Fruit fly (Drosophila melanogaster) whole organism, embryonic: Measurements from ENCODE around the gene CG5561.

Experiments
- B-H1 ChIP-seq: fragments of 200-800 bp; sonication (Bioruptor generic); IDR thresholded peaks from 3 replicates; pipeline ENCODE4 v1.3.6; 2022; ENCODE audit warnings: missing biosample characterization, missing genetic modification characterization
- Blimp-1 ChIP-seq: fragments of 200-800 bp; sonication (Bioruptor generic); optimal IDR thresholded peaks from 3 replicates; lab custom pipeline; 2018; ENCODE audit warnings: missing biosample characterization, missing genetic modification characterization, mild to moderate bottlenecking, moderate library complexity, missing genetic modification reagents
- CG10366 ChIP-seq: fragments of 200-800 bp; sonication (Bioruptor generic); IDR thresholded peaks from 2 replicates; pipeline ENCODE4 v1.3.6; 2022; ENCODE audit warnings: missing biosample characterization, missing genetic modification characterization
- CG10959 ChIP-seq: fragments of 200-800 bp; sonication (Bioruptor generic); IDR thresholded peaks from 2 replicates; pipeline ENCODE4 v1.3.6; 2022; ENCODE audit warnings: missing biosample characterization, missing genetic modification characterization
- CG11247 ChIP-seq: fragments of 200-800 bp; sonication (Bioruptor generic); IDR thresholded peaks from 2 replicates; pipeline ENCODE4 v1.3.6; 2022; ENCODE audit warnings: missing biosample characterization, missing genetic modification characterization
- CG11504 ChIP-seq: fragments of 200-800 bp; sonication (Bioruptor generic); optimal IDR thresholded peaks from 3 replicates; lab custom pipeline; 2019; ENCODE audit warnings: missing biosample characterization, mild to moderate bottlenecking, missing genetic modification characterization, moderate library complexity
- CG12236 ChIP-seq: fragments of 200-800 bp; sonication (Bioruptor generic); optimal IDR thresholded peaks from 2 replicates; lab custom pipeline; 2016; ENCODE audit warnings: missing biosample characterization, missing genetic modification characterization
- CG12942 ChIP-seq: fragments of 200-800 bp; sonication (Bioruptor generic); optimal IDR thresholded peaks from 3 replicates; lab custom pipeline; 2016; ENCODE audit warnings: missing biosample characterization, missing genetic modification characterization
- CG14014 ChIP-seq: fragments of 200-800 bp; sonication (Bioruptor generic); IDR thresholded peaks from 2 replicates; pipeline ENCODE4 v1.3.6; 2022; ENCODE audit warnings: missing biosample characterization, missing genetic modification characterization
- CG14441 ChIP-seq: fragments of 200-800 bp; sonication (Bioruptor generic); IDR thresholded peaks from 2 replicates; pipeline ENCODE4 v1.3.6; 2022; ENCODE audit warnings: missing biosample characterization, missing genetic modification characterization
- CG14965 ChIP-seq: fragments of 200-800 bp; sonication (Bioruptor generic); optimal IDR thresholded peaks from 2 replicates; lab custom pipeline; 2016; ENCODE audit warnings: missing biosample characterization, missing genetic modification characterization, borderline replicate concordance
- CG1603 ChIP-seq: fragments of 200-800 bp; sonication (Bioruptor generic); optimal IDR thresholded peaks from 2 replicates; lab custom pipeline; 2019; ENCODE audit warnings: missing biosample characterization, mild to moderate bottlenecking, missing genetic modification characterization, moderate library complexity
- CG18599 ChIP-seq: fragments of 200-800 bp; sonication (Bioruptor generic); optimal IDR thresholded peaks from 3 replicates; lab custom pipeline; 2017; ENCODE audit warnings: missing biosample characterization, missing genetic modification characterization, mild to moderate bottlenecking, moderate library complexity, missing genetic modification reagents
- CG2120 ChIP-seq: fragments of 200-800 bp; sonication (Bioruptor generic); optimal IDR thresholded peaks from 3 replicates; lab custom pipeline; 2016; ENCODE audit warnings: missing biosample characterization, missing genetic modification characterization
- CG31365 ChIP-seq: fragments of 200-800 bp; sonication (Bioruptor generic); optimal IDR thresholded peaks from 2 replicates; lab custom pipeline; 2018; ENCODE audit warnings: missing biosample characterization, mild to moderate bottlenecking, missing genetic modification characterization
- CG32532 ChIP-seq: fragments of 200-800 bp; sonication (Bioruptor generic); IDR thresholded peaks from 2 replicates; pipeline ENCODE4 v1.3.6; 2022; ENCODE audit warnings: missing biosample characterization, missing genetic modification characterization
- CG32767 ChIP-seq: fragments of 200-800 bp; sonication (Bioruptor generic); IDR thresholded peaks from 2 replicates; pipeline ENCODE4 v1.3.6; 2022; ENCODE audit warnings: missing biosample characterization, missing genetic modification characterization
- CG4820 ChIP-seq: fragments of 200-800 bp; sonication (Bioruptor generic); optimal IDR thresholded peaks from 3 replicates; lab custom pipeline; 2016; ENCODE audit warnings: missing biosample characterization, missing genetic modification characterization
- CG5953 ChIP-seq: fragments of 200-800 bp; sonication (Bioruptor generic); IDR thresholded peaks from 2 replicates; pipeline ENCODE4 v1.3.6; 2022; ENCODE audit warnings: missing biosample characterization, missing genetic modification characterization
- CG7357 ChIP-seq: fragments of 200-800 bp; sonication (Bioruptor generic); IDR thresholded peaks from 3 replicates; pipeline ENCODE4 v1.3.6; 2022; ENCODE audit warnings: missing biosample characterization, missing genetic modification characterization
- CG8924 ChIP-seq: fragments of 200-800 bp; optimal IDR thresholded peaks from 3 replicates; lab custom pipeline; 2019; ENCODE audit warnings: missing biosample characterization, mild to moderate bottlenecking, missing genetic modification characterization, moderate library complexity
- CG9437 ChIP-seq: fragments of 200-800 bp; sonication (Bioruptor generic); optimal IDR thresholded peaks from 2 replicates; lab custom pipeline; 2018; ENCODE audit warnings: missing biosample characterization, mild to moderate bottlenecking, missing genetic modification characterization
- CG9817 ChIP-seq: fragments of 200-800 bp; sonication (Bioruptor generic); optimal IDR thresholded peaks from 2 replicates; lab custom pipeline; 2018; ENCODE audit warnings: missing biosample characterization, mild to moderate bottlenecking, missing genetic modification characterization, moderate library complexity
- D ChIP-seq, 2 experiments: fragments of 200-800 bp in 1 of 2; fragments of >200 bp in 1 of 2; sonication (Bioruptor generic) in 1 of 2; optimal IDR thresholded peaks; 2 replicates in 1 of 2; 3 replicates in 1 of 2; lab custom pipeline; 2017; ENCODE audit warnings: mild to moderate bottlenecking in 1 of 2, missing biosample characterization in 1 of 2, missing genetic modification characterization in 1 of 2, missing genetic modification reagents in 1 of 2
- Dref ChIP-seq: fragments of 200-800 bp; sonication (Bioruptor generic); IDR thresholded peaks from 2 replicates; pipeline ENCODE4 v1.3.6; 2022; ENCODE audit warnings: missing biosample characterization, missing genetic modification characterization
- H2.0 ChIP-seq: fragments of 200-800 bp; sonication (Bioruptor generic); IDR thresholded peaks from 2 replicates; pipeline ENCODE4 v1.3.6; 2022; ENCODE audit warnings: missing biosample characterization, missing genetic modification characterization
- Hmr ChIP-seq: fragments of 200-800 bp; sonication (Bioruptor generic); optimal IDR thresholded peaks from 3 replicates; lab custom pipeline; 2017; ENCODE audit warnings: mild to moderate bottlenecking, missing biosample characterization, missing genetic modification reagents, missing genetic modification characterization
- Lim3 ChIP-seq: fragments of 200-800 bp; sonication (Bioruptor generic); IDR thresholded peaks from 2 replicates; pipeline ENCODE4 v1.3.6; 2022; ENCODE audit warnings: missing biosample characterization, missing genetic modification characterization
- Mad ChIP-seq: fragments of 200-800 bp; sonication (Bioruptor generic); optimal IDR thresholded peaks from 2 replicates; lab custom pipeline; 2016; ENCODE audit warnings: missing biosample characterization, missing genetic modification characterization
- Oli ChIP-seq: fragments of 200-800 bp; sonication (Bioruptor generic); optimal IDR thresholded peaks from 2 replicates; lab custom pipeline; 2018; ENCODE audit warnings: missing biosample characterization, mild to moderate bottlenecking, missing genetic modification characterization, moderate library complexity
- Rfx ChIP-seq: fragments of 200-800 bp; sonication (Bioruptor generic); IDR thresholded peaks from 2 replicates; pipeline ENCODE4 v1.3.6; 2022; ENCODE audit warnings: missing biosample characterization, missing genetic modification characterization
- Sox100B ChIP-seq: fragments of 200-800 bp; sonication (Bioruptor generic); optimal IDR thresholded peaks from 3 replicates; lab custom pipeline; 2018; ENCODE audit warnings: missing biosample characterization, mild to moderate bottlenecking, missing genetic modification characterization
- Sox102F ChIP-seq: fragments of 200-800 bp; sonication (Bioruptor generic); optimal IDR thresholded peaks from 2 replicates; lab custom pipeline; 2018; ENCODE audit warnings: missing biosample characterization, mild to moderate bottlenecking, missing genetic modification characterization, moderate library complexity
- Xrp1 ChIP-seq: fragments of 200-800 bp; sonication (Bioruptor generic); IDR thresholded peaks from 2 replicates; pipeline ENCODE4 v1.3.6; 2022; ENCODE audit warnings: missing biosample characterization, missing genetic modification characterization
- az2 ChIP-seq: fragments of 200-800 bp; sonication (Bioruptor generic); optimal IDR thresholded peaks from 3 replicates; lab custom pipeline; 2016; ENCODE audit warnings: missing biosample characterization, missing genetic modification characterization
- bab2 ChIP-seq: fragments of 200-800 bp; sonication (Bioruptor generic); optimal IDR thresholded peaks from 2 replicates; lab custom pipeline; 2016; ENCODE audit warnings: missing biosample characterization, missing genetic modification characterization
- cwo ChIP-seq: fragments of 200-800 bp; sonication (Bioruptor generic); optimal IDR thresholded peaks from 3 replicates; lab custom pipeline; 2017; ENCODE audit warnings: missing biosample characterization, missing genetic modification characterization, mild to moderate bottlenecking, moderate library complexity, missing genetic modification reagents
- dmrt99B ChIP-seq: fragments of 200-800 bp; sonication (Bioruptor generic); optimal IDR thresholded peaks from 2 replicates; lab custom pipeline; 2018; ENCODE audit warnings: missing biosample characterization, mild to moderate bottlenecking, missing genetic modification characterization, moderate library complexity
- dpn ChIP-seq, 2 experiments: fragments of 200-800 bp; sonication (Bioruptor generic); optimal IDR thresholded peaks; 3 replicates each; lab custom pipeline; 2016; ENCODE audit warnings: missing biosample characterization in 2 of 2, missing genetic modification characterization in 2 of 2
- her ChIP-seq: fragments of 200-800 bp; sonication (Bioruptor generic); optimal IDR thresholded peaks from 2 replicates; lab custom pipeline; 2016; ENCODE audit warnings: missing biosample characterization, missing genetic modification characterization
- lab ChIP-seq: fragments of 200-800 bp; sonication (Bioruptor generic); optimal IDR thresholded peaks from 3 replicates; lab custom pipeline; 2017; ENCODE audit warnings: missing biosample characterization, missing genetic modification characterization, mild to moderate bottlenecking, moderate library complexity, missing genetic modification reagents
- lilli ChIP-seq: fragments of 200-800 bp; sonication (Bioruptor generic); optimal IDR thresholded peaks from 3 replicates; lab custom pipeline; 2016; ENCODE audit warnings: missing biosample characterization, missing genetic modification characterization
- lmd ChIP-seq: fragments of 200-800 bp; sonication (Bioruptor generic); IDR thresholded peaks from 2 replicates; pipeline ENCODE4 v1.3.6; 2022; ENCODE audit warnings: missing biosample characterization, missing genetic modification characterization
- row ChIP-seq: fragments of 200-800 bp; sonication (Bioruptor generic); IDR thresholded peaks from 3 replicates; pipeline ENCODE4 v1.3.6; 2022; ENCODE audit warnings: missing biosample characterization, missing genetic modification characterization
- sens ChIP-seq: fragments of 200-800 bp; sonication (Bioruptor generic); peaks from one replicate; lab custom pipeline; 2016; ENCODE audit warnings: missing biosample characterization, missing genetic modification characterization
- slp2 ChIP-seq: fragments of 200-800 bp; sonication (Bioruptor generic); optimal IDR thresholded peaks from 2 replicates; lab custom pipeline; 2016; ENCODE audit warnings: missing biosample characterization, missing genetic modification characterization
- so ChIP-seq: fragments of 200-800 bp; sonication (Bioruptor generic); IDR thresholded peaks from 3 replicates; pipeline ENCODE4 v1.3.6; 2022; ENCODE audit warnings: missing biosample characterization, missing genetic modification characterization
- stc ChIP-seq: fragments of 200-800 bp; sonication (Bioruptor generic); IDR thresholded peaks from 2 replicates; pipeline ENCODE4 v1.3.6; 2022; ENCODE audit warnings: missing biosample characterization, missing genetic modification characterization
- twi ChIP-seq: fragments of 200-800 bp; optimal IDR thresholded peaks from 2 replicates; lab custom pipeline; 2019; ENCODE audit warnings: missing biosample characterization, mild to moderate bottlenecking, missing genetic modification characterization, moderate library complexity

CG5561 gene

dm6 chr2L:1354009-1354408 is at the start of gene CG5561:
Gene CG5561 (minus strand): TSS chr2L:1354109.
- TF ChIP-seq bab2 = no peak
- TF ChIP-seq Dref (GFP tag; lab: Robert Waterston, UW) = no peak
- no peak for TF ChIP-seq CG4820 (GFP tag; lab: Kevin White, UChicago)
- TF ChIP-seq CG10959 (GFP tag; lab: Robert Waterston, UW) = no peak
- TF ChIP-seq, all 482 proteins: peak for 0

dm6 chr2L:1402728-1403127 is 48.8 kb upstream of the CG5561 start:
- TF ChIP-seq Oli (tag; lab: Kevin White, UChicago) (no peak), CG11247 (GFP tag; lab: Robert Waterston, UW) (no peak), CG2120 (GFP tag; lab: Kevin White, UChicago) (peak; percentile 18), her (GFP tag; lab: Kevin White, UChicago) (no peak), CG14014 (peak; percentile 26; the same call in 1 of the 2 replicates), CG12942 (GFP tag; lab: Kevin White, UChicago) (no peak), row (GFP tag; lab: Robert Waterston, UW) (peak; percentile 54), dpn (GFP tag; optimal IDR thresholded peaks at IDR 0.05; lab: Kevin White, UChicago) (no peak), Xrp1 (GFP tag; lab: Robert Waterston, UW) (peak; percentile 44; the same call in 1 of the 2 replicates), Blimp-1 (GFP tag; lab: Kevin White, UChicago) (no peak), D (optimal IDR thresholded peaks at IDR 0.05; lab: Kevin White, UChicago) (no peak), D (GFP tag; optimal IDR thresholded peaks at IDR 0.05; lab: Kevin White, UChicago) (no peak), CG32532 (GFP tag; lab: Robert Waterston, UW) (peak; percentile 42; the same call in 1 of the 2 replicates), Mad (GFP tag; lab: Kevin White, UChicago) (no peak), so (GFP tag; lab: Robert Waterston, UW) (no peak), cwo (GFP tag; lab: Kevin White, UChicago) (no peak), stc (0 out of 2 replicates have a peak, but pooled peaks have one; percentile 43), CG12236 (GFP tag; lab: Kevin White, UChicago) (no peak), lilli (GFP tag; lab: Kevin White, UChicago) (peak; percentile 14), CG9817 (no peak), CG9437 (GFP tag; lab: Kevin White, UChicago) (no peak), az2 (no peak), CG31365 (no peak), sens (GFP tag; lab: Kevin White, UChicago) (peak; percentile 56), Sox102F (GFP tag; lab: Kevin White, UChicago) (peak; percentile 1), lmd (GFP tag; lab: Robert Waterston, UW) (no peak), B-H1 (GFP tag; lab: Robert Waterston, UW) (no peak), CG1603 (peak; percentile 4), CG32767 (GFP tag; lab: Robert Waterston, UW) (no peak), CG8924 (tag; lab: Kevin White, UChicago) (no peak), H2.0 (GFP tag; lab: Robert Waterston, UW) (0 out of 2 replicates have a peak, but pooled peaks have one; percentile 13), CG10366 (GFP tag; lab: Robert Waterston, UW) (peak; percentile 15; the same call in 1 of the 2 replicates), Lim3 (GFP tag; lab: Robert Waterston, UW) (no peak), Rfx (peak; percentile 40), lab (GFP tag; lab: Kevin White, UChicago) (peak; percentile 33), CG18599 (peak; percentile 61), CG14441 (peak; percentile 22; the same call in 1 of the 2 replicates), Sox100B (GFP tag; lab: Kevin White, UChicago) (no peak), twi (tag; lab: Kevin White, UChicago) (peak; percentile 88), CG5953 (GFP tag; lab: Robert Waterston, UW) (0 out of 2 replicates have a peak, but pooled peaks have one; percentile 18), CG14965 (GFP tag; lab: Kevin White, UChicago) (no peak), slp2 (no peak), dmrt99B (tag; lab: Kevin White, UChicago) (peak; percentile 0), CG11504 (tag; lab: Kevin White, UChicago) (peak; percentile 0), Hmr (peak; percentile 6), CG7357 (GFP tag; lab: Robert Waterston, UW) (no peak)
